Worm (Caenorhabditis elegans) whole organism, young adult: ENCODE data around the gene dagl-2.

Source experiments
- B0336.3 ChIP-seq: fragments of 200-800 bp; sonication (Bioruptor generic); IDR thresholded peaks from 2 replicates; pipeline ENCODE4 v1.3.6; 2022; ENCODE audit warnings: missing genetic modification characterization, missing compliant biosample characterization
- F57C9.4 ChIP-seq: sonication (generic microtip); optimal IDR thresholded peaks from 2 replicates; lab custom pipeline; 2017; ENCODE audit warnings: mild to moderate bottlenecking, missing genetic modification characterization, missing compliant biosample characterization
- bed-1 ChIP-seq: fragments of 200-800 bp; sonication (Bioruptor generic); IDR thresholded peaks from 2 replicates; pipeline ENCODE4 v1.3.6; 2022; ENCODE audit warnings: missing genetic modification reagents, missing genetic modification characterization, missing compliant biosample characterization
- ceh-58 ChIP-seq: fragments of 200-800 bp; sonication (Bioruptor generic); IDR thresholded peaks from 2 replicates; pipeline ENCODE4 v1.3.6; 2022; ENCODE audit warnings: missing genetic modification characterization, missing compliant biosample characterization
- ekl-4 ChIP-seq: fragments of 200-800 bp; sonication (Bioruptor generic); IDR thresholded peaks from 2 replicates; pipeline ENCODE4 v1.3.6; 2022; ENCODE audit warnings: missing genetic modification reagents, missing genetic modification characterization, missing compliant biosample characterization
- nhr-179 ChIP-seq: sonication (generic microtip); optimal IDR thresholded peaks from 2 replicates; lab custom pipeline; 2016; ENCODE audit warnings: mild to moderate bottlenecking, missing genetic modification characterization, missing compliant biosample characterization
- nhr-27 ChIP-seq: fragments of 200-800 bp; sonication (Bioruptor generic); optimal IDR thresholded peaks from 2 replicates; lab custom pipeline; 2018; ENCODE audit warnings: mild to moderate bottlenecking, missing genetic modification characterization, moderate library complexity, missing compliant biosample characterization
- sptf-2 ChIP-seq: fragments of 200-800 bp; sonication (Bioruptor generic); optimal IDR thresholded peaks from 2 replicates; lab custom pipeline; 2018; ENCODE audit warnings: mild to moderate bottlenecking, missing genetic modification characterization, missing compliant biosample characterization

Gene dagl-2

ce11 chrIII:728694-729093 lies 54.4 kb downstream of the dagl-2 start:
- TF ChIP-seq nhr-179: no peak
- TF ChIP-seq bed-1 (GFP tag; lab: Robert Waterston, UW): no peak
- no peak for TF ChIP-seq B0336.3 (GFP tag; lab: Robert Waterston, UW)
- TF ChIP-seq ceh-58: no peak
- no peak for TF ChIP-seq nhr-27 (tag; lab: Kevin White, UChicago)
- TF ChIP-seq ekl-4 (GFP tag; lab: Robert Waterston, UW): no peak
- no peak for TF ChIP-seq sptf-2
- TF ChIP-seq F57C9.4 (tag; lab: Kevin White, UChicago): no peak
